Fruit fly (Drosophila melanogaster) whole organism, embryonic: ENCODE results near the gene fit.

Experiments
- CG8281 ChIP-seq: fragments of 200-800 bp; sonication (Bioruptor generic); optimal IDR thresholded peaks from 2 replicates; lab custom pipeline; 2018; ENCODE audit warnings: missing biosample characterization, mild to moderate bottlenecking, missing genetic modification characterization, moderate library complexity
- D ChIP-seq, 2 experiments: fragments of 200-800 bp in 1 of 2; fragments of >200 bp in 1 of 2; sonication (Bioruptor generic) in 1 of 2; optimal IDR thresholded peaks; 2 replicates in 1 of 2; 3 replicates in 1 of 2; lab custom pipeline; 2017; ENCODE audit warnings: mild to moderate bottlenecking in 1 of 2, missing biosample characterization in 1 of 2, missing genetic modification characterization in 1 of 2, missing genetic modification reagents in 1 of 2
- Hr3 ChIP-seq: fragments of 200-800 bp; sonication (Bioruptor generic); optimal IDR thresholded peaks from 3 replicates; lab custom pipeline; 2016; ENCODE audit warnings: missing biosample characterization, missing genetic modification characterization
- her ChIP-seq: fragments of 200-800 bp; sonication (Bioruptor generic); optimal IDR thresholded peaks from 2 replicates; lab custom pipeline; 2016; ENCODE audit warnings: missing biosample characterization, missing genetic modification characterization
- lola ChIP-seq, 3 experiments: fragments of >200 bp in 2 of 3; fragments of 200-800 bp in 1 of 3; sonication (Bioruptor generic) in 1 of 3; optimal IDR thresholded peaks; 2 replicates each; lab custom pipeline; 2017 to 2019; ENCODE audit warnings: missing biosample characterization in 3 of 3, missing genetic modification characterization in 3 of 3, mild to moderate bottlenecking in 1 of 3, moderate library complexity in 1 of 3
- maf-S ChIP-seq: fragments of 200-800 bp; sonication (Bioruptor generic); optimal IDR thresholded peaks from 2 replicates; lab custom pipeline; 2016; ENCODE audit warnings: missing biosample characterization, missing genetic modification characterization
- vfl ChIP-seq: fragments of 200-800 bp; sonication (Bioruptor generic); optimal IDR thresholded peaks from 2 replicates; lab custom pipeline; 2016; ENCODE audit warnings: missing biosample characterization, missing genetic modification characterization
- wor ChIP-seq: fragments of 200-800 bp; sonication (Bioruptor generic); IDR thresholded peaks from 2 replicates; pipeline ENCODE4 v1.3.6; 2022; ENCODE audit warnings: missing biosample characterization, missing genetic modification characterization

DNA sequence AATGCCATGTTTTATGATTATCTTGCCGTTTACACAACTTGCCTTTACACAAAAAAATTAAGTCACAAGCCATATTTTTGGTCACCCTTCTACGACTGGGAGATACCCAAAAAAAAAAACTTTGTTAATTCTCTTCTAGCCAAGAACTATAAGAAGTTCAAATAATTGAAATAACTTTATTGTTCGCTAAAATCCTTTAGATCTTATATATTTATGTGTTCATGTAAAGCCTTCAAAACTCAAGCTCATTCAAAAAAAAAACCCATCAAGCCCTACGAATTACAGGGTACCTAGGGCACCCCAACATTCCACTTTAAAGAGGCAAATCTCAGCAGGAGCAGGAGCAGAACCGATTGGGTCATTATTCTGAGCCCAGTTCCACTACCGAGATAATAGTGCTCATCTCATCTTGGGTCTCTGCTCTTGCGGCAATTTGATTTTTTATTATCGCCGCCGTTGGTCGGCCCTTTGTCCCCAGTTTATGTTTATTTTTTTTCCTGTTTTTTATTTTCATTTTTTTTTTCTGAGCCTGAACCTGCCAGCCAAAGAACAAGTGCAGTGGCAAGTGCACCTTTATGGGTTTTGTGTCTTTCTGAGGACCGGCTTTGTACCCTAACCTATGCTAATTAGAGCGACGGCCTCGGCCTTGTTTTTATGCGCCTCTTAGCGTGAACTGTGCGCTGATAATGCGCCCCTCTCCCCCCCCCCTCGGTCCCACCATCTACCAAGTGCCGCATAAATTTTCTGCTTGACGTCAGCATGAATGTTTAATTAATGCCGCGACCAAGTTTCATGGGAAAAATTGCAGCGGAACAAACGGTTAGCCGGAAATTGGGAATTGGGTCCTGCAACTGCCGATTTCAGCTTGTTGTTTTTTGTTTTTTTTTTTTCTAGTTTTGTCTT lies 42.5 kb downstream of the fit start:
- no peak for TF ChIP-seq her (GFP tag; lab: Kevin White, UChicago)
- no peak for TF ChIP-seq Hr3
- TF ChIP-seq D (optimal IDR thresholded peaks at IDR 0.05; lab: Kevin White, UChicago), result no peak
- TF ChIP-seq D (GFP tag; optimal IDR thresholded peaks at IDR 0.05; lab: Kevin White, UChicago), result no peak
- no peak for TF ChIP-seq lola (GFP tag; optimal IDR thresholded peaks at IDR 0.05; lab: Kevin White, UChicago)
- no peak for TF ChIP-seq vfl
- TF ChIP-seq wor (GFP tag; lab: Robert Waterston, UW), result no peak
- no peak for TF ChIP-seq CG8281 (tag; lab: Kevin White, UChicago)
- TF ChIP-seq maf-S (GFP tag; lab: Kevin White, UChicago), result no peak
